Fruit fly (Drosophila melanogaster) whole organism, prepupa: ENCODE results near the gene CG4080.

Source experiments
- Blimp-1 ChIP-seq: fragments of 200-800 bp; sonication (Bioruptor generic); optimal IDR thresholded peaks from 3 replicates; lab custom pipeline; 2017; ENCODE audit warnings: missing biosample characterization, missing genetic modification characterization, mild to moderate bottlenecking, moderate library complexity, missing genetic modification reagents
- CG10631 ChIP-seq: fragments of 200-800 bp; sonication (Bioruptor generic); optimal IDR thresholded peaks from 2 replicates; lab custom pipeline; 2016; ENCODE audit warnings: missing biosample characterization, missing genetic modification characterization
- CG10669 ChIP-seq: fragments of 200-800 bp; sonication (Bioruptor generic); optimal IDR thresholded peaks from 3 replicates; lab custom pipeline; 2018; ENCODE audit warnings: missing biosample characterization, mild to moderate bottlenecking, missing genetic modification characterization, moderate library complexity
- CG11294 ChIP-seq: fragments of 200-800 bp; sonication (Bioruptor generic); IDR thresholded peaks from 2 replicates; pipeline ENCODE4 v1.3.6; 2022; ENCODE audit warnings: missing biosample characterization, missing genetic modification characterization
- CG11762 ChIP-seq: fragments of 200-800 bp; sonication (Bioruptor generic); optimal IDR thresholded peaks from 3 replicates; lab custom pipeline; 2016; ENCODE audit warnings: missing biosample characterization, missing genetic modification characterization; ENCODE audit not compliant: insufficient read depth
- CG11902 ChIP-seq: fragments of 200-800 bp; sonication (Bioruptor generic); optimal IDR thresholded peaks from 3 replicates; lab custom pipeline; 2016; ENCODE audit warnings: missing biosample characterization, missing genetic modification characterization
- CG16779 ChIP-seq: fragments of 200-800 bp; sonication (Bioruptor generic); optimal IDR thresholded peaks from 3 replicates; lab custom pipeline; 2017; ENCODE audit warnings: missing biosample characterization, mild to moderate bottlenecking, missing genetic modification characterization
- CG3032 ChIP-seq: fragments of 200-800 bp; optimal IDR thresholded peaks from 2 replicates; lab custom pipeline; 2019; ENCODE audit warnings: missing biosample characterization, mild to moderate bottlenecking, missing genetic modification characterization, moderate library complexity
- CG31627 ChIP-seq: fragments of 200-800 bp; sonication (Bioruptor generic); optimal IDR thresholded peaks from 3 replicates; lab custom pipeline; 2016; ENCODE audit warnings: missing biosample characterization, missing genetic modification characterization
- CG32006 ChIP-seq: fragments of 200-800 bp; sonication (Bioruptor generic); optimal IDR thresholded peaks from 3 replicates; lab custom pipeline; 2017; ENCODE audit warnings: missing biosample characterization, mild to moderate bottlenecking, missing genetic modification characterization
- CG34406 ChIP-seq: fragments of 200-800 bp; sonication (Bioruptor generic); optimal IDR thresholded peaks from 3 replicates; lab custom pipeline; 2016; ENCODE audit warnings: missing biosample characterization, missing genetic modification characterization
- CG3919 ChIP-seq: fragments of 200-800 bp; sonication (Bioruptor generic); optimal IDR thresholded peaks from 3 replicates; lab custom pipeline; 2016; ENCODE audit warnings: missing biosample characterization, missing genetic modification characterization
- CG4318 ChIP-seq: fragments of 200-800 bp; sonication (Bioruptor generic); optimal IDR thresholded peaks from 3 replicates; lab custom pipeline; 2017; ENCODE audit warnings: missing biosample characterization, mild to moderate bottlenecking, missing genetic modification characterization
- CG6163 ChIP-seq: fragments of 200-800 bp; sonication (Bioruptor generic); IDR thresholded peaks from 3 replicates; pipeline ENCODE4 v1.3.6; 2022; ENCODE audit warnings: missing biosample characterization, missing genetic modification characterization
- CG6276 ChIP-seq: fragments of 200-800 bp; sonication (Bioruptor generic); optimal IDR thresholded peaks from 2 replicates; lab custom pipeline; 2017; ENCODE audit warnings: missing biosample characterization, mild to moderate bottlenecking, missing genetic modification characterization
- CG6792 ChIP-seq: fragments of 200-800 bp; sonication (Bioruptor generic); optimal IDR thresholded peaks from 3 replicates; lab custom pipeline; 2016; ENCODE audit warnings: missing biosample characterization, missing genetic modification characterization
- CG6808 ChIP-seq: fragments of 200-800 bp; sonication (Bioruptor generic); optimal IDR thresholded peaks from 3 replicates; lab custom pipeline; 2017; ENCODE audit warnings: missing biosample characterization, missing genetic modification characterization, mild to moderate bottlenecking, moderate library complexity, missing genetic modification reagents
- CG6854 ChIP-seq: fragments of 200-800 bp; sonication (Bioruptor generic); optimal IDR thresholded peaks from 2 replicates; lab custom pipeline; 2017; ENCODE audit warnings: missing biosample characterization, mild to moderate bottlenecking, missing genetic modification characterization
- CG7368 ChIP-seq: fragments of 200-800 bp; sonication (Bioruptor generic); optimal IDR thresholded peaks from 3 replicates; lab custom pipeline; 2016; ENCODE audit warnings: missing biosample characterization, missing genetic modification characterization
- CG8119 ChIP-seq: fragments of 200-800 bp; sonication (Bioruptor generic); IDR thresholded peaks from 3 replicates; pipeline ENCODE4 v1.3.6; 2022; ENCODE audit warnings: missing biosample characterization, missing genetic modification characterization
- CG8632 ChIP-seq: fragments of 200-800 bp; sonication (Bioruptor generic); optimal IDR thresholded peaks from 3 replicates; lab custom pipeline; 2016; ENCODE audit warnings: missing biosample characterization, missing genetic modification characterization
- CG9139 ChIP-seq: fragments of 200-800 bp; sonication (Bioruptor generic); optimal IDR thresholded peaks from 3 replicates; lab custom pipeline; 2017; ENCODE audit warnings: missing biosample characterization, mild to moderate bottlenecking, missing genetic modification characterization
- Eip75B ChIP-seq: fragments of 200-800 bp; sonication (Bioruptor generic); optimal IDR thresholded peaks from 3 replicates; lab custom pipeline; 2016; ENCODE audit warnings: missing biosample characterization, missing genetic modification characterization
- Eip78C ChIP-seq: fragments of 200-800 bp; sonication (Bioruptor generic); peaks from one replicate; lab custom pipeline; 2016; ENCODE audit warnings: missing biosample characterization, missing genetic modification characterization
- Eip93F ChIP-seq: fragments of 200-800 bp; sonication (Bioruptor generic); optimal IDR thresholded peaks from 2 replicates; lab custom pipeline; 2016; ENCODE audit warnings: missing biosample characterization, mild to moderate bottlenecking, missing genetic modification characterization
- Ets21C ChIP-seq: fragments of 200-800 bp; sonication (Bioruptor generic); optimal IDR thresholded peaks from 3 replicates; lab custom pipeline; 2016; ENCODE audit warnings: missing biosample characterization, missing genetic modification characterization
- Met ChIP-seq: fragments of 200-800 bp; sonication (Bioruptor generic); optimal IDR thresholded peaks from 3 replicates; lab custom pipeline; 2016; ENCODE audit warnings: missing biosample characterization, missing genetic modification characterization
- OdsH ChIP-seq: fragments of 200-800 bp; sonication (Bioruptor generic); optimal IDR thresholded peaks from 3 replicates; lab custom pipeline; 2016; ENCODE audit warnings: missing biosample characterization, missing genetic modification characterization
- Smox ChIP-seq: fragments of 200-800 bp; sonication (Bioruptor generic); optimal IDR thresholded peaks from 3 replicates; lab custom pipeline; 2016; ENCODE audit warnings: missing biosample characterization, missing genetic modification characterization
- Sox102F ChIP-seq: fragments of 200-800 bp; sonication (Bioruptor generic); optimal IDR thresholded peaks from 2 replicates; lab custom pipeline; 2016; ENCODE audit warnings: missing biosample characterization, mild to moderate bottlenecking, missing genetic modification characterization
- Sox14 ChIP-seq: fragments of 200-800 bp; sonication (Bioruptor generic); optimal IDR thresholded peaks from 3 replicates; lab custom pipeline; 2016; ENCODE audit warnings: missing biosample characterization, missing genetic modification characterization
- Sox15 ChIP-seq: fragments of 200-800 bp; sonication (Bioruptor generic); optimal IDR thresholded peaks from 3 replicates; lab custom pipeline; 2016; ENCODE audit warnings: missing biosample characterization, missing genetic modification characterization
- achi ChIP-seq: fragments of 200-800 bp; sonication (Bioruptor generic); optimal IDR thresholded peaks from 3 replicates; lab custom pipeline; 2016; ENCODE audit warnings: missing biosample characterization, missing genetic modification characterization
- cyc ChIP-seq: fragments of 200-800 bp; sonication (Bioruptor generic); optimal IDR thresholded peaks from 3 replicates; lab custom pipeline; 2016; ENCODE audit warnings: missing biosample characterization, missing genetic modification characterization
- eg ChIP-seq: fragments of 200-800 bp; sonication (Bioruptor generic); IDR thresholded peaks from 3 replicates; pipeline ENCODE4 v1.3.6; 2022; ENCODE audit warnings: missing biosample characterization, missing genetic modification characterization
- fd59A ChIP-seq: fragments of 200-800 bp; sonication (Bioruptor generic); optimal IDR thresholded peaks from 2 replicates; lab custom pipeline; 2017; ENCODE audit warnings: missing biosample characterization, mild to moderate bottlenecking, missing genetic modification characterization, missing genetic modification reagents
- fd85E ChIP-seq: fragments of 200-800 bp; sonication (Bioruptor generic); optimal IDR thresholded peaks from 3 replicates; lab custom pipeline; 2016; ENCODE audit warnings: missing biosample characterization, missing genetic modification characterization
- lz ChIP-seq: fragments of 200-800 bp; sonication (Bioruptor generic); optimal IDR thresholded peaks from 3 replicates; lab custom pipeline; 2016; ENCODE audit warnings: missing biosample characterization, missing genetic modification characterization
- net ChIP-seq: fragments of 200-800 bp; sonication (Bioruptor generic); optimal IDR thresholded peaks from 3 replicates; lab custom pipeline; 2016; ENCODE audit warnings: missing biosample characterization, missing genetic modification characterization
- pdm3 ChIP-seq: fragments of 200-800 bp; sonication (Bioruptor generic); optimal IDR thresholded peaks from 3 replicates; lab custom pipeline; 2016; ENCODE audit warnings: missing biosample characterization, missing genetic modification characterization
- salr ChIP-seq, 2 experiments: fragments of 200-800 bp; sonication (Bioruptor generic); optimal IDR thresholded peaks; 3 replicates each; lab custom pipeline; 2016 to 2018; ENCODE audit warnings: missing biosample characterization in 2 of 2, missing genetic modification characterization in 2 of 2, mild to moderate bottlenecking in 1 of 2
- spab ChIP-seq: fragments of 200-800 bp; sonication (Bioruptor generic); optimal IDR thresholded peaks from 2 replicates; lab custom pipeline; 2017; ENCODE audit warnings: missing biosample characterization, mild to moderate bottlenecking, missing genetic modification characterization, missing genetic modification reagents
- ss ChIP-seq, 2 experiments: fragments of 200-800 bp; sonication (Bioruptor generic); optimal IDR thresholded peaks; 2 replicates in 1 of 2; 3 replicates in 1 of 2; lab custom pipeline; 2017 to 2018; ENCODE audit warnings: mild to moderate bottlenecking in 2 of 2, missing biosample characterization in 2 of 2, missing genetic modification characterization in 2 of 2, moderate library complexity in 1 of 2
- topi ChIP-seq: fragments of 200-800 bp; sonication (Bioruptor generic); optimal IDR thresholded peaks from 3 replicates; lab custom pipeline; 2016; ENCODE audit warnings: missing biosample characterization, missing genetic modification characterization

The CG4080 gene

DNA sequence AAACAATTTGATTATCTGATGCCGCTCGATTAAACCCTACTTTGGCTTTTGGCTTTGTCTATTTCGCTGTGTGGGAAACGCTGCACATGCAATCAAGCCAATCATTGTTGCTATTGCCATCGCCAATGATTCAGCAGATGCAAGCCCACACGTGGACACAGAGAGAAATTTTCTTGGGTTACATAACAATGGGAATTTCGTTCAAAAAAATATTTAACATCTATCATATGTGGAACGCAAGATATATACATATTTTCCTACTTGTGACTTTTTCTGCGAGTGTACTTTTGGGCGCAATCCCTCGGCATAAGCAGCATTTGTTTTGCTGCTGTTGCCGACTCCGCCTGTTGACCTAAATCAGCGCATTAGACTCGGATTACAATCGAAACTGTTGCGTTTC lies 20.3 kb upstream of the CG4080 start (continued):
- TF ChIP-seq Sox102F (GFP tag; lab: Kevin White, UChicago) (peak; percentile 67), CG8119 (GFP tag; lab: Robert Waterston, UW) (peak; percentile 81), fd85E (GFP tag; lab: Kevin White, UChicago) (no peak), CG31627 (GFP tag; lab: Kevin White, UChicago) (peak; percentile 70), CG3919 (GFP tag; lab: Kevin White, UChicago) (peak; percentile 78), CG11294 (GFP tag; lab: Robert Waterston, UW) (peak; percentile 65), Met (GFP tag; lab: Kevin White, UChicago) (peak; percentile 72), Blimp-1 (no peak), CG11762 (peak; percentile 19), Smox (GFP tag; lab: Kevin White, UChicago) (peak; percentile 37), net (GFP tag; lab: Kevin White, UChicago) (peak; percentile 44), CG10631 (no peak), Sox14 (peak; percentile 47), CG8632 (GFP tag; lab: Kevin White, UChicago) (peak; percentile 35), OdsH (GFP tag; lab: Kevin White, UChicago) (peak; percentile 69), CG32006 (GFP tag; lab: Kevin White, UChicago) (peak; percentile 63), ss (GFP tag; optimal IDR thresholded peaks at IDR 0.05; lab: Kevin White, UChicago) (no peak), achi (GFP tag; lab: Kevin White, UChicago) (peak; percentile 39), Eip93F (no peak), CG3032 (tag; lab: Kevin White, UChicago) (peak; percentile 15), CG11902 (GFP tag; lab: Kevin White, UChicago) (peak; percentile 58)

DNA sequence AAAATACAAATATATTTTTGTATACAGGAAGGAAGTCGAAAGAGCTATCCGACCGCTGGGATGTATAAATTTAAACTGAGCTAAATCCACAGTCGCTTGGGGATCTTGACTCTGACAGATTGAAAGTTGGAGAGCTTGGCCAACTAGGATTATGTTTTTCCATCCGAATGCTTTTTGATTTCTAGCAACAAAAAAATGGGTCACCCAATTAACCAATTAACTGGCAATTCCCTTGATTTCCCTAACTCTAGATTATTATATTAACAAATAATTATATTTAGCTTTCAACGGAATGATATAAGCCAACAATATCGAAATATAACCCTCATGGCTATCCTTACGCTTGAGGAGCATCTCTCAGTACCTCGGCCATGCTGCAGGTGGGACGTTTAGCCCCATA lies 18.3 kb upstream of the CG4080 start, which contains the start of gene CG3982:
Gene CG3982 (minus strand): TSS at position 101 of the 400 bp plus-strand sequence.
- TF ChIP-seq CG34406 (GFP tag; lab: Kevin White, UChicago) (no peak), spab (GFP tag; lab: Kevin White, UChicago) (no peak), CG6276 (GFP tag; lab: Kevin White, UChicago) (no peak), Ets21C (GFP tag; lab: Kevin White, UChicago) (no peak), Eip75B (GFP tag; lab: Kevin White, UChicago) (no peak)

DNA sequence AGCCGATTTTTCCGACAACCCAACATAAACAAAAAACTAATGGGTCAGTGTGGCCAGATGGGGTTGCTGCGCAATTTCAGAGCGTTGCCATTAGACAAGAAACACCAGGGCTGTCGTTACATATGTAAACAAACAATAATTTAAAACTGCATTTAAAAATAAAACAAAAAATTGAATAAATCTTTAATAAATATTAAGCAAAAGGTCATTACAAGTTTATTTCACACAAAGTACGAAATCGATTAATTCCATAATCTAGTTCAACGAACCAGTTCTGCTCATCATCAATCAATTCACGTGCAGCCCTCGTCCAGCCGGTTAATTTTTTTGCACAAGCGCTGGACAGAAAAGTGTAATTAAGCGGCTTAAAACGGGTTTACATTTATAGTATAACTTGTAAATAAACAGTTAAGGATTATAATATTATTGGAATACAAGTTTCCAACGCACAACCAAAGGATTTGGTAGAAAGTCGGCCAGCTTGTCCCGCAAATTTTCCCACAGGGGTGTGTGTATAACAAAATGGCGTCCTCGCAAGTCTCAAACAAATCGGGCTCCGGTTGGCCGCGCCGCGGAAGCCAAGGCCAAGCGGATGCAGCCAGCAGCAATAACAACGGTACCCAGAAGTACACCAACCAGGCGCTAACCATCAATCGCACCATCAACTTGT lies 11.9 kb upstream of the CG4080 start, which contains the start of the genes CG4022 and Cpsf5:
Gene CG4022 (minus strand): TSS at position 79 of the 670 bp plus-strand sequence.
Gene Cpsf5 (plus strand): TSS at position 285 of the 670 bp plus-strand sequence.
- TF ChIP-seq CG9139 (no peak), fd59A (GFP tag; lab: Kevin White, UChicago) (no peak), Smox (GFP tag; lab: Kevin White, UChicago) (peak; percentile 71), lz (GFP tag; lab: Kevin White, UChicago) (peak; percentile 76), CG4318 (no peak), CG34406 (GFP tag; lab: Kevin White, UChicago) (peak; percentile 71), cyc (GFP tag; lab: Kevin White, UChicago) (peak; percentile 62), CG11762 (peak; percentile 45), CG16779 (tag; lab: Kevin White, UChicago) (no peak), Eip78C (GFP tag; lab: Kevin White, UChicago) (peak; percentile 91), CG6792 (GFP tag; lab: Kevin White, UChicago) (peak; percentile 64), eg (GFP tag; lab: Robert Waterston, UW) (peak; percentile 83; the same call in 2 of the 3 replicates), Eip93F (peak; percentile 69), CG6808 (GFP tag; lab: Kevin White, UChicago) (peak; percentile 36), Sox102F (GFP tag; lab: Kevin White, UChicago) (peak; percentile 77), Ets21C (GFP tag; lab: Kevin White, UChicago) (peak; percentile 46), CG8119 (GFP tag; lab: Robert Waterston, UW) (peak; percentile 73), net (GFP tag; lab: Kevin White, UChicago) (peak; percentile 54), CG10669 (no peak), fd85E (GFP tag; lab: Kevin White, UChicago) (no peak), Met (GFP tag; lab: Kevin White, UChicago) (peak; percentile 74), CG3032 (tag; lab: Kevin White, UChicago) (peak; percentile 75), CG6854 (GFP tag; lab: Kevin White, UChicago) (no peak), topi (GFP tag; lab: Kevin White, UChicago) (peak; percentile 70), CG7368 (GFP tag; lab: Kevin White, UChicago) (peak; percentile 56), pdm3 (GFP tag; lab: Kevin White, UChicago) (peak; percentile 84), achi (GFP tag; lab: Kevin White, UChicago) (peak; percentile 77), CG11294 (GFP tag; lab: Robert Waterston, UW) (0 out of 2 replicates have a peak, but pooled peaks have one; percentile 22), Sox15 (GFP tag; lab: Kevin White, UChicago) (peak; percentile 46), CG6163 (GFP tag; lab: Robert Waterston, UW) (peak; percentile 79), salr (GFP tag; optimal IDR thresholded peaks at IDR 0.05; lab: Kevin White, UChicago) (no peak), OdsH (GFP tag; lab: Kevin White, UChicago) (peak; percentile 79), CG6276 (GFP tag; lab: Kevin White, UChicago) (no peak)
